Fruit fly (Drosophila melanogaster) whole organism, embryonic: Measurements from ENCODE around the gene CG34282.
A peak's percentile ranks its signal among the peaks of the same experiment; 100 is the strongest.

Experiments used
- Atf-2 ChIP-seq: fragments of 200-800 bp; sonication (Bioruptor generic); optimal IDR thresholded peaks from 2 replicates; lab custom pipeline; 2016; ENCODE audit warnings: missing biosample characterization, missing genetic modification characterization
- CG11093 ChIP-seq: fragments of 200-800 bp; sonication (Bioruptor generic); IDR thresholded peaks from 3 replicates; pipeline ENCODE4 v1.3.6; 2022; ENCODE audit warnings: missing biosample characterization, missing genetic modification characterization
- CG12942 ChIP-seq: fragments of 200-800 bp; sonication (Bioruptor generic); optimal IDR thresholded peaks from 3 replicates; lab custom pipeline; 2016; ENCODE audit warnings: missing biosample characterization, missing genetic modification characterization
- CG14965 ChIP-seq: fragments of 200-800 bp; sonication (Bioruptor generic); optimal IDR thresholded peaks from 2 replicates; lab custom pipeline; 2016; ENCODE audit warnings: missing biosample characterization, missing genetic modification characterization, borderline replicate concordance
- CG15479 ChIP-seq: fragments of 200-800 bp; sonication (Bioruptor generic); optimal IDR thresholded peaks from 3 replicates; lab custom pipeline; 2019; ENCODE audit warnings: missing biosample characterization, mild to moderate bottlenecking, missing genetic modification characterization, moderate library complexity
- CG17361 ChIP-seq: fragments of 200-800 bp; sonication (Bioruptor generic); IDR thresholded peaks from 3 replicates; pipeline ENCODE4 v1.3.6; 2022; ENCODE audit warnings: missing biosample characterization, missing genetic modification characterization
- CG17568 ChIP-seq: fragments of 200-800 bp; sonication (Bioruptor generic); optimal IDR thresholded peaks from 2 replicates; lab custom pipeline; 2018; ENCODE audit warnings: missing biosample characterization, mild to moderate bottlenecking, missing genetic modification characterization, moderate library complexity
- CG17802 ChIP-seq: fragments of 200-800 bp; sonication (Bioruptor generic); optimal IDR thresholded peaks from 2 replicates; lab custom pipeline; 2018; ENCODE audit warnings: missing biosample characterization, mild to moderate bottlenecking, missing genetic modification characterization, moderate library complexity
- CG18262 ChIP-seq: fragments of 200-800 bp; optimal IDR thresholded peaks from 3 replicates; lab custom pipeline; 2019; ENCODE audit warnings: missing biosample characterization, mild to moderate bottlenecking, missing genetic modification characterization, moderate library complexity
- CG2129 ChIP-seq: fragments of 200-800 bp; sonication (Bioruptor generic); IDR thresholded peaks from 2 replicates; pipeline ENCODE4 v1.3.6; 2022; ENCODE audit warnings: missing biosample characterization, missing genetic modification characterization; ENCODE audit not compliant: partially characterized antibody
- CG32767 ChIP-seq: fragments of 200-800 bp; sonication (Bioruptor generic); IDR thresholded peaks from 2 replicates; pipeline ENCODE4 v1.3.6; 2022; ENCODE audit warnings: missing biosample characterization, missing genetic modification characterization
- CG3281 ChIP-seq: fragments of 200-800 bp; sonication (Bioruptor generic); optimal IDR thresholded peaks from 3 replicates; lab custom pipeline; 2017; ENCODE audit warnings: missing biosample characterization, mild to moderate bottlenecking, missing genetic modification characterization
- CG5953 ChIP-seq: fragments of 200-800 bp; sonication (Bioruptor generic); IDR thresholded peaks from 2 replicates; pipeline ENCODE4 v1.3.6; 2022; ENCODE audit warnings: missing biosample characterization, missing genetic modification characterization
- CG6765 ChIP-seq: fragments of 200-800 bp; sonication (Bioruptor generic); optimal IDR thresholded peaks from 3 replicates; lab custom pipeline; 2017; ENCODE audit warnings: missing biosample characterization, mild to moderate bottlenecking, missing genetic modification characterization
- CoRest ChIP-seq: fragments of 200-800 bp; sonication (Bioruptor generic); optimal IDR thresholded peaks from 3 replicates; lab custom pipeline; 2018; ENCODE audit warnings: missing biosample characterization, mild to moderate bottlenecking, missing genetic modification characterization, moderate library complexity
- D ChIP-seq, 2 experiments: fragments of 200-800 bp in 1 of 2; fragments of >200 bp in 1 of 2; sonication (Bioruptor generic) in 1 of 2; optimal IDR thresholded peaks; 2 replicates in 1 of 2; 3 replicates in 1 of 2; lab custom pipeline; 2017; ENCODE audit warnings: mild to moderate bottlenecking in 1 of 2, missing biosample characterization in 1 of 2, missing genetic modification characterization in 1 of 2, missing genetic modification reagents in 1 of 2
- Dip2 ChIP-seq: fragments of 200-800 bp; sonication (Bioruptor generic); IDR thresholded peaks from 2 replicates; pipeline ENCODE4 v1.3.6; 2022; ENCODE audit warnings: missing biosample characterization, missing genetic modification characterization
- Drgx ChIP-seq: fragments of 200-800 bp; sonication (Bioruptor generic); IDR thresholded peaks from 2 replicates; pipeline ENCODE4 v1.3.6; 2022; ENCODE audit warnings: missing biosample characterization, missing genetic modification characterization
- E2f1 ChIP-seq: fragments of 200-800 bp; sonication (Bioruptor generic); IDR thresholded peaks from 2 replicates; pipeline ENCODE4 v1.3.6; 2022; ENCODE audit warnings: missing biosample characterization, missing genetic modification characterization
- Fer1 ChIP-seq: fragments of 200-800 bp; sonication (Bioruptor generic); optimal IDR thresholded peaks from 2 replicates; lab custom pipeline; 2017; ENCODE audit warnings: missing biosample characterization, mild to moderate bottlenecking, missing genetic modification characterization
- Hey ChIP-seq: fragments of 200-800 bp; sonication (Bioruptor generic); optimal IDR thresholded peaks from 3 replicates; lab custom pipeline; 2018; ENCODE audit warnings: missing biosample characterization, mild to moderate bottlenecking, missing genetic modification characterization
- Hmr ChIP-seq: fragments of 200-800 bp; sonication (Bioruptor generic); optimal IDR thresholded peaks from 3 replicates; lab custom pipeline; 2017; ENCODE audit warnings: mild to moderate bottlenecking, missing biosample characterization, missing genetic modification reagents, missing genetic modification characterization
- Hmx ChIP-seq: fragments of 200-800 bp; sonication (Bioruptor generic); optimal IDR thresholded peaks from 2 replicates; lab custom pipeline; 2016; ENCODE audit warnings: missing biosample characterization, missing genetic modification characterization
- Hr51 ChIP-seq, 2 experiments: fragments of 200-800 bp; sonication (Bioruptor generic); optimal IDR thresholded peaks; 2 replicates in 1 of 2; 3 replicates in 1 of 2; lab custom pipeline; 2016 to 2018; ENCODE audit warnings: missing biosample characterization in 2 of 2, missing genetic modification characterization in 2 of 2, mild to moderate bottlenecking in 1 of 2, moderate library complexity in 1 of 2
- MESR4 ChIP-seq: fragments of 200-800 bp; sonication (Bioruptor generic); optimal IDR thresholded peaks from 2 replicates; lab custom pipeline; 2018; ENCODE audit warnings: missing biosample characterization, mild to moderate bottlenecking, missing genetic modification characterization, moderate library complexity
- Med ChIP-seq: fragments of 200-800 bp; sonication (Bioruptor generic); peaks from one replicate; lab custom pipeline; 2016; ENCODE audit warnings: missing biosample characterization, missing genetic modification characterization, mild to moderate bottlenecking, inconsistent platforms, moderate library complexity
- Nf-YB ChIP-seq: fragments of 200-800 bp; sonication (Bioruptor generic); optimal IDR thresholded peaks from 3 replicates; lab custom pipeline; 2019; ENCODE audit warnings: missing biosample characterization, mild to moderate bottlenecking, missing genetic modification characterization, moderate library complexity
- Tbp ChIP-seq: fragments of >200 bp; optimal IDR thresholded peaks from 2 replicates; lab custom pipeline; 2018; ENCODE audit warnings: missing biosample characterization, missing genetic modification characterization
- btn ChIP-seq: fragments of 200-800 bp; sonication (Bioruptor generic); optimal IDR thresholded peaks from 2 replicates; lab custom pipeline; 2016; ENCODE audit warnings: missing biosample characterization, missing genetic modification characterization
- cas ChIP-seq: fragments of 200-800 bp; sonication (Bioruptor generic); IDR thresholded peaks from 2 replicates; pipeline ENCODE4 v1.3.6; 2022; ENCODE audit warnings: missing biosample characterization, missing genetic modification characterization
- crp ChIP-seq, 2 experiments: fragments of 200-800 bp; sonication (Bioruptor generic); optimal IDR thresholded peaks; 2 replicates in 1 of 2; 3 replicates in 1 of 2; lab custom pipeline; 2017; ENCODE audit warnings: missing biosample characterization in 2 of 2, missing genetic modification characterization in 2 of 2, mild to moderate bottlenecking in 1 of 2, moderate library complexity in 1 of 2
- dan ChIP-seq: fragments of 200-800 bp; sonication (Bioruptor generic); IDR thresholded peaks from 2 replicates; pipeline ENCODE4 v1.3.6; 2022; ENCODE audit warnings: missing biosample characterization, missing genetic modification characterization
- fd3F ChIP-seq: fragments of 200-800 bp; sonication (Bioruptor generic); optimal IDR thresholded peaks from 2 replicates; lab custom pipeline; 2018; ENCODE audit warnings: missing biosample characterization, mild to moderate bottlenecking, missing genetic modification characterization, moderate library complexity
- fd64A ChIP-seq: fragments of 200-800 bp; sonication (Bioruptor generic); optimal IDR thresholded peaks from 3 replicates; lab custom pipeline; 2018; ENCODE audit warnings: missing biosample characterization, mild to moderate bottlenecking, missing genetic modification characterization
- fd96Cb ChIP-seq: fragments of 200-800 bp; sonication (Bioruptor generic); optimal IDR thresholded peaks from 2 replicates; lab custom pipeline; 2018; ENCODE audit warnings: missing biosample characterization, mild to moderate bottlenecking, missing genetic modification characterization, moderate library complexity
- ftz-f1 ChIP-seq: fragments of 200-800 bp; sonication (Bioruptor generic); optimal IDR thresholded peaks from 2 replicates; lab custom pipeline; 2016; ENCODE audit warnings: missing biosample characterization, missing genetic modification characterization
- gce ChIP-seq: fragments of 200-800 bp; sonication (Bioruptor generic); IDR thresholded peaks from 3 replicates; pipeline ENCODE4 v1.3.6; 2022; ENCODE audit warnings: missing biosample characterization, missing genetic modification characterization
- grau ChIP-seq: fragments of 200-800 bp; optimal IDR thresholded peaks from 3 replicates; lab custom pipeline; 2019; ENCODE audit warnings: missing biosample characterization, mild to moderate bottlenecking, missing genetic modification characterization, moderate library complexity
- grn ChIP-seq: fragments of 200-800 bp; sonication (Bioruptor generic); optimal IDR thresholded peaks from 3 replicates; lab custom pipeline; 2017; ENCODE audit warnings: missing biosample characterization, missing genetic modification characterization
- lab ChIP-seq: fragments of 200-800 bp; sonication (Bioruptor generic); optimal IDR thresholded peaks from 3 replicates; lab custom pipeline; 2017; ENCODE audit warnings: missing biosample characterization, missing genetic modification characterization, mild to moderate bottlenecking, moderate library complexity, missing genetic modification reagents
- mam ChIP-seq: fragments of 200-800 bp; sonication (Bioruptor generic); optimal IDR thresholded peaks from 3 replicates; lab custom pipeline; 2016; ENCODE audit warnings: missing biosample characterization, missing genetic modification characterization
- pho ChIP-seq: fragments of 200-800 bp; sonication (Bioruptor generic); optimal IDR thresholded peaks from 2 replicates; lab custom pipeline; 2016; ENCODE audit warnings: missing biosample characterization, missing genetic modification characterization
- pita ChIP-seq: fragments of 200-800 bp; sonication (Bioruptor generic); optimal IDR thresholded peaks from 2 replicates; lab custom pipeline; 2017; ENCODE audit warnings: missing biosample characterization, mild to moderate bottlenecking, missing genetic modification characterization
- ranshi ChIP-seq: fragments of 200-800 bp; sonication (Bioruptor generic); IDR thresholded peaks from 2 replicates; pipeline ENCODE4 v1.3.6; 2022; ENCODE audit warnings: missing biosample characterization, missing genetic modification characterization
- salm ChIP-seq: fragments of 200-800 bp; sonication (Bioruptor generic); optimal IDR thresholded peaks from 2 replicates; lab custom pipeline; 2018; ENCODE audit warnings: missing biosample characterization, mild to moderate bottlenecking, missing genetic modification characterization
- slou ChIP-seq: fragments of 200-800 bp; sonication (Bioruptor generic); optimal IDR thresholded peaks from 3 replicates; lab custom pipeline; 2016; ENCODE audit warnings: missing biosample characterization, missing genetic modification characterization
- sqz ChIP-seq: fragments of 200-800 bp; sonication (Bioruptor generic); optimal IDR thresholded peaks from 3 replicates; lab custom pipeline; 2018; ENCODE audit warnings: missing biosample characterization, mild to moderate bottlenecking, missing genetic modification characterization
- tin ChIP-seq: fragments of 200-800 bp; sonication (Bioruptor generic); optimal IDR thresholded peaks from 3 replicates; lab custom pipeline; 2016; ENCODE audit warnings: missing biosample characterization, missing genetic modification characterization
- tll ChIP-seq, 2 experiments: fragments of 200-800 bp in 1 of 2; fragments of >200 bp in 1 of 2; sonication (Bioruptor generic) in 1 of 2; optimal IDR thresholded peaks; 2 replicates each; lab custom pipeline; 2017 to 2019; ENCODE audit warnings: missing biosample characterization in 2 of 2, missing genetic modification characterization in 2 of 2, mild to moderate bottlenecking in 1 of 2, moderate library complexity in 1 of 2
- toy ChIP-seq: fragments of 200-800 bp; sonication (Bioruptor generic); IDR thresholded peaks from 2 replicates; pipeline ENCODE4 v1.3.6; 2022; ENCODE audit warnings: missing biosample characterization, missing genetic modification characterization

CG34282 gene

dm6 chr3R:18719767-18720341 is 24.8 kb downstream of the CG34282 start (continued):
- TF ChIP-seq gce, result peak; percentile 60; the same call in 1 of the 3 replicates
- TF ChIP-seq fd96Cb, result peak; percentile 83
- no peak for TF ChIP-seq Tbp (GFP tag; lab: Kevin White, UChicago)
- TF ChIP-seq CG11093 (GFP tag; lab: Robert Waterston, UW), result peak; percentile 52; the same call in 1 of the 3 replicates
- peak; percentile 88 for TF ChIP-seq grau (tag; lab: Kevin White, UChicago)
- TF ChIP-seq CG6765, result peak; percentile 86
- TF ChIP-seq fd3F (GFP tag; lab: Kevin White, UChicago), result peak; percentile 78
- TF ChIP-seq pita (GFP tag; lab: Kevin White, UChicago), result no peak
- TF ChIP-seq CG15479 (GFP tag; lab: Kevin White, UChicago), result no peak
- TF ChIP-seq toy, result peak; percentile 59; the same call in 1 of the 2 replicates
- peak; percentile 67 for TF ChIP-seq Atf-2
- peak in 1 of 2 experiments; percentile 18 for TF ChIP-seq crp (GFP tag; optimal IDR thresholded peaks at IDR 0.05; lab: Kevin White, UChicago)
- TF ChIP-seq CG32767 (GFP tag; lab: Robert Waterston, UW), result peak; percentile 72; the same call in 1 of the 2 replicates
- TF ChIP-seq Dip2 (GFP tag; lab: Robert Waterston, UW), result no peak
- TF ChIP-seq CG14965 (GFP tag; lab: Kevin White, UChicago), result peak; percentile 25
- peak; percentile 90 for TF ChIP-seq CG3281 (GFP tag; lab: Kevin White, UChicago)
- TF ChIP-seq CG17802, result peak; percentile 55
- TF ChIP-seq btn (GFP tag; lab: Kevin White, UChicago), result peak; percentile 60
- TF ChIP-seq Fer1, result peak; percentile 95
- peak; percentile 57; the same call in 1 of the 2 replicates for TF ChIP-seq CG5953
- TF ChIP-seq grn (GFP tag; lab: Kevin White, UChicago), result peak; percentile 44
- TF ChIP-seq E2f1, result peak; percentile 72
- peak; percentile 64 for TF ChIP-seq Nf-YB (GFP tag; lab: Kevin White, UChicago)
- TF ChIP-seq dan (GFP tag; lab: Robert Waterston, UW), result peak; percentile 80
- peak; percentile 75 for TF ChIP-seq sqz (GFP tag; lab: Kevin White, UChicago)
- TF ChIP-seq slou (GFP tag; lab: Kevin White, UChicago), result peak; percentile 83
- peak; percentile 88 for TF ChIP-seq mam
- peak; percentile 85 for TF ChIP-seq ranshi (GFP tag; lab: Robert Waterston, UW)
- TF ChIP-seq CG18262 (tag; lab: Kevin White, UChicago), result peak; percentile 90
- TF ChIP-seq tll (GFP tag; optimal IDR thresholded peaks at IDR 0.05; lab: Kevin White, UChicago), result no peak
- no peak; the same call in 1 of the 2 replicates for TF ChIP-seq cas (GFP tag; lab: Robert Waterston, UW)
- peak; percentile 78 for TF ChIP-seq tin (GFP tag; lab: Kevin White, UChicago)
- peak; percentile 67 to 89 for TF ChIP-seq Hr51 (GFP tag; optimal IDR thresholded peaks at IDR 0.05; lab: Kevin White, UChicago)
- peak; percentile 91 for TF ChIP-seq CG17361 (GFP tag; lab: Robert Waterston, UW)
- TF ChIP-seq MESR4 (GFP tag; lab: Kevin White, UChicago), result peak; percentile 13

- TF ChIP-seq CG2129 (GFP tag; lab: Robert Waterston, UW) (no peak), D (optimal IDR thresholded peaks at IDR 0.05; lab: Kevin White, UChicago) (no peak), D (GFP tag; optimal IDR thresholded peaks at IDR 0.05; lab: Kevin White, UChicago) (peak; percentile 2), Drgx (GFP tag; lab: Robert Waterston, UW) (no peak), CoRest (tag; lab: Kevin White, UChicago) (no peak), Med (peak; percentile 5), fd64A (GFP tag; lab: Kevin White, UChicago) (no peak), lab (GFP tag; lab: Kevin White, UChicago) (no peak), pho (GFP tag; lab: Kevin White, UChicago) (no peak), Hmx (GFP tag; lab: Kevin White, UChicago) (no peak), salm (tag; lab: Kevin White, UChicago) (no peak), Hmr (GFP tag; lab: Kevin White, UChicago) (no peak), CG17568 (no peak), Hey (tag; lab: Kevin White, UChicago) (peak; percentile 96), CG12942 (GFP tag; lab: Kevin White, UChicago) (no peak), ftz-f1 (GFP tag; lab: Kevin White, UChicago) (no peak)
Observed at dm6 chr3R:18721368-18721767, 26.3 kb downstream of the CG34282 start.
